Fruit fly (Drosophila melanogaster) ovary, adult (tissue): ENCODE results near the gene CG3942.

Experiments used
- CG17801 ChIP-seq: fragments of 200-800 bp; optimal IDR thresholded peaks from 2 replicates; lab custom pipeline; 2019; ENCODE audit warnings: missing biosample characterization, mild to moderate bottlenecking, missing genetic modification characterization, moderate library complexity; ENCODE audit not compliant: partially characterized antibody

CG3942 gene

DNA sequence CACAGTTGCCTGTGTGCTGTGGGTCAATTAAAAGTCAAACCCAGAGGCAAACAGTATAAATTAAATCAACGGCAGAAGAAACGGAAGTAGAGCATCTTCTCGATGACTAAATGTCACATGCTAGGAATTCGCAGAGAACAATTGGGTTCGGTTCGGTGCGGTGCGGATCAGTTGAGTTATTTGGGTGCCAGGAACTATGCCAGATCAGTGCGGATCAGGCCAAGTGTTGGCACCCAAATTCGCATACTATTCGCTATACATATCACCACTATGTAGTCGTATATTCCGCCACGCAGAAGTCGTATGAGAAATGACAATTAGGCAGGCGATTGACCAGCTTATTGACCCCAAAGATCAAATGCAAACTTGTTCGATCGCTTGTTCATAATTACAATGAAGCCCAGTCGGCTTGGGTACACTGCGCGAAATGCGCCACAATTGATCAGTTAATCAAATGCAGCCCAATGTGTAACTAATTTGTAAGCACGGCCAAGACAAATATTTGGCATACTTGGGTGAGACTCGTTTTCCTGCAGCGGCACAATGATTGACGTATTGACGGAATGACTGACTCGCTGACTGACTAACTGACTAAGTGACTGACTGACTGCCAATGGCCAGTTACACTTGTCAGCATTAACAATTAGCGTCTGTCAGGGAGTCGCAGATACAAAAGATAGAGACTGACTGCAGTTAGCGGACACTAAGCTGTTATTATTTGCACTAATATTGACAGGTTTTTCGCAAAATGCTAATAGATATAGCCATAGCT is 36.7 kb downstream of the CG3942 start:
- no peak for TF ChIP-seq CG17801 (GFP tag; lab: Kevin White, UChicago)

DNA sequence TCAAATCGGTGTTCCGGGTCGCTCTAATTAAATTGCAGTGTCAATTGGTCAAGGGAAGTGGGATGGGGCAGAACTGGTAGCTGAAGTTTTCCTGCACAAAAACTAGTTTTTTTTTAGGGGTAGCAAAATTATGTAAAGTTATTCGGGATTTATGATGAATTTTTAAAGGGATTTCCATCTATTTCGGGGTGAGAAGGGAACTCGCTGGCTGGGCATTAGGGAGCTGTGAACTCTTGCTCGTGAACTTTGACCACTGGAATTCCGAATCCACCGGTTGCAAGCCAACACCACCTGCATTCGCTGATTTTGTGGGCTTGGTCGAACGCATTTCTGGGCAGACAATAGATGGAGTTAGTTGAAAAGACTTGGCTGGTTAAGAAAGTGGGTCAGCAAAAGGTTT is 37.9 kb downstream of the CG3942 start:
- TF ChIP-seq CG17801 (GFP tag; lab: Kevin White, UChicago) = no peak

DNA sequence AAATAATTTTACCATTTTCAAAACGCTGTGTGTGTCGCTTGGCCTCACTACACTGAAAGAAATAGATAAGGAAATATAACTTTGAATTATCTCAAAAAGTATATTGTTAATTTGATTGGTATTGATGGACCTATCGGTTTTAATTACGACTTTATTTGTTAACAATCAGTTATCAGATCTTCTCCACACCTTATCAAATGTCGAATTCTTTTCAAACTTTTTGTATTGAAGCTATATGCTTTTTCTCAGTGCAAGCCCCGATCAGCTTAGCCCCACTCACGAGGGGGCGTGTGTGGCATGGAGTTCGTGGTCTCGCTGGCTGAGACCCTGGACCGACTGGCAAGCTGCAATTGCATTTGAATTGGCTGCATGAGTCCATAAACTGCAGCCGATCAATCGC is 43.3 kb downstream of the CG3942 start:
- no peak for TF ChIP-seq CG17801 (GFP tag; lab: Kevin White, UChicago)

DNA sequence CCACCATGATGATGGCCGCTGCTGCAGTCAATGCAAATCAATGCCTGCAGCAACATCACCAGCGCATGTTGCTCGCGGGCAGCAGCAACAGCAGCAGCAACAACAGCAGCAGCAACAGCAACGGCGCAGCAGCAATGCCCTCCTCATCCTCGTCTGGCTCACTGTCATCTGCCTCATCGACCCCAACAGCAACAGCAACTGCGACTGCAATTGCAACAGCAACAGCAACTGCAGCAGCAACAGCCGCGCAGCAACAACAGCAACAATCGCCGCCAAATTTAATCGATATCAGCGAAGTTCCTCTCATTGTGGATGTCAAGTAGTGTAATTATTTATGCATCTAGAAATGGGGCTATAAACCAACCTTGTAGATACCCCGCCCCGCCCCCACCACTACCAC is 47.5 kb downstream of the CG3942 start:
- TF ChIP-seq CG17801 (GFP tag; lab: Kevin White, UChicago) = no peak

DNA sequence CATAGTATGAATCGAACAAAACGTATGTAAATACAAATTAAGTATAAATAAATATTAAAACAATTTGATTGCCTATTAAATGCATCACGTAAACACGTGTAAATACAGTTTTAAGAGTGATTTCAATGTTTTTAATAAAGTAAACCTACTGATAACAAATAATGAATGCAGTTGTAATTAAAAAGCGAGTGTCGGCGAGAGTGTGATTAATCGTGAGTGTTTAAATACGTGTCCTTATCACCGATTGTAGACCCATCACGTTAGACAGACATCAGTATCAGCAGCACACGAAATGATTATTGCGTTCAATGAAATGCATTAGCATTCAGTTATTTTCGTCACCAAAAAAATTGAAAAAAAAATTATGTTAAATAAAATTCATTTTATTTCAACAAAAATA is 48.9 kb downstream of the CG3942 start:
- TF ChIP-seq CG17801 (GFP tag; lab: Kevin White, UChicago) = no peak
